Worm (Caenorhabditis elegans) whole organism, late embryonic: ENCODE results near the gene K03B8.11.
A peak's percentile ranks its signal among the peaks of the same experiment; 100 is the strongest.

Experiments
- C08G9.2 ChIP-seq: sonication (generic microtip); optimal IDR thresholded peaks from 2 replicates; lab custom pipeline; 2016; ENCODE audit warnings: mild to moderate bottlenecking, missing genetic modification characterization, moderate library complexity, missing compliant biosample characterization
- K02D7.2 ChIP-seq: sonication (generic microtip); optimal IDR thresholded peaks from 2 replicates; lab custom pipeline; 2017; ENCODE audit warnings: mild to moderate bottlenecking, missing genetic modification characterization, missing compliant biosample characterization
- K09A11.1 ChIP-seq: sonication (generic microtip); optimal IDR thresholded peaks from 2 replicates; lab custom pipeline; 2017; ENCODE audit warnings: antibody characterized with exemption, mild to moderate bottlenecking, missing genetic modification characterization, missing compliant biosample characterization; ENCODE audit not compliant: insufficient read depth
- T23F11.4 ChIP-seq: fragments of 200-800 bp; sonication (Bioruptor generic); optimal IDR thresholded peaks from 2 replicates; lab custom pipeline; 2018; ENCODE audit warnings: mild to moderate bottlenecking, missing genetic modification characterization, missing compliant biosample characterization
- ahr-1 ChIP-seq: sonication (generic microtip); optimal IDR thresholded peaks from 2 replicates; lab custom pipeline; 2016; ENCODE audit warnings: missing genetic modification characterization, missing compliant biosample characterization
- ceh-18 ChIP-seq: sonication (generic microtip); optimal IDR thresholded peaks from 2 replicates; lab custom pipeline; 2016; ENCODE audit warnings: missing genetic modification characterization, missing compliant biosample characterization
- ceh-19 ChIP-seq: fragments of 200-800 bp; sonication (Bioruptor generic); optimal IDR thresholded peaks from 2 replicates; lab custom pipeline; 2018; ENCODE audit warnings: mild to moderate bottlenecking, missing genetic modification characterization, missing compliant biosample characterization
- ceh-22 ChIP-seq: sonication (generic microtip); optimal IDR thresholded peaks from 2 replicates; lab custom pipeline; 2017; ENCODE audit warnings: missing biosample characterization, missing genetic modification characterization
- ceh-24 ChIP-seq: sonication (generic microtip); optimal IDR thresholded peaks from 2 replicates; lab custom pipeline; 2016; ENCODE audit warnings: mild to moderate bottlenecking, missing genetic modification characterization, missing compliant biosample characterization
- ceh-34 ChIP-seq: sonication (generic microtip); optimal IDR thresholded peaks from 2 replicates; lab custom pipeline; 2016; ENCODE audit warnings: mild to moderate bottlenecking, missing genetic modification characterization, missing compliant biosample characterization
- ceh-45 ChIP-seq: fragments of 200-800 bp; sonication (Bioruptor generic); IDR thresholded peaks from 2 replicates; pipeline ENCODE4 v1.3.6; 2022; ENCODE audit warnings: missing genetic modification reagents, missing genetic modification characterization, missing compliant biosample characterization
- ceh-48 ChIP-seq: sonication (generic microtip); optimal IDR thresholded peaks from 2 replicates; lab custom pipeline; 2016; ENCODE audit warnings: missing genetic modification characterization, inconsistent platforms, missing compliant biosample characterization
- che-1 ChIP-seq: sonication (generic microtip); optimal IDR thresholded peaks from 2 replicates; lab custom pipeline; 2016; ENCODE audit warnings: mild to moderate bottlenecking, missing genetic modification characterization, missing compliant biosample characterization
- fkh-6 ChIP-seq: sonication (generic microtip); optimal IDR thresholded peaks from 2 replicates; lab custom pipeline; 2016; ENCODE audit warnings: missing genetic modification characterization, missing compliant biosample characterization
- gmeb-2 ChIP-seq: sonication (generic microtip); optimal IDR thresholded peaks from 2 replicates; lab custom pipeline; 2016; ENCODE audit warnings: missing genetic modification characterization, inconsistent platforms, missing compliant biosample characterization
- hlh-15 ChIP-seq: sonication (generic microtip); optimal IDR thresholded peaks from 2 replicates; lab custom pipeline; 2016; ENCODE audit warnings: missing genetic modification characterization, missing compliant biosample characterization
- hlh-6 ChIP-seq: sonication (generic microtip); optimal IDR thresholded peaks from 2 replicates; lab custom pipeline; 2016; ENCODE audit warnings: missing genotype, missing genetic modification characterization, missing compliant biosample characterization
- lim-6 ChIP-seq: sonication (generic microtip); optimal IDR thresholded peaks from 2 replicates; lab custom pipeline; 2016; ENCODE audit warnings: missing genetic modification characterization, missing compliant biosample characterization
- mec-3 ChIP-seq: sonication (generic microtip); optimal IDR thresholded peaks from 2 replicates; lab custom pipeline; 2016; ENCODE audit warnings: borderline replicate concordance, missing genetic modification characterization, missing compliant biosample characterization
- nhr-11 ChIP-seq: fragments of 150-350 bp; optimal IDR thresholded peaks from 2 replicates; lab custom pipeline; 2014; ENCODE audit warnings: missing biosample characterization, missing genetic modification characterization
- npax-4 ChIP-seq: sonication (generic microtip); optimal IDR thresholded peaks from 2 replicates; lab custom pipeline; 2016; ENCODE audit warnings: missing genetic modification characterization, missing compliant biosample characterization
- odd-2 ChIP-seq: sonication (generic microtip); optimal IDR thresholded peaks from 2 replicates; lab custom pipeline; 2017; ENCODE audit warnings: antibody characterized with exemption, mild to moderate bottlenecking, missing genetic modification characterization, missing compliant biosample characterization
- pag-3 ChIP-seq: sonication (generic microtip); optimal IDR thresholded peaks from 2 replicates; lab custom pipeline; 2016; ENCODE audit warnings: missing compliant biosample characterization, missing genetic modification characterization, borderline replicate concordance
- pat-9 ChIP-seq: fragments of 200-800 bp; sonication (Bioruptor generic); optimal IDR thresholded peaks from 2 replicates; lab custom pipeline; 2018; ENCODE audit warnings: mild to moderate bottlenecking, missing genetic modification characterization, moderate library complexity, missing compliant biosample characterization
- pax-1 ChIP-seq: fragments of 150-350 bp; optimal IDR thresholded peaks from 2 replicates; lab custom pipeline; 2014; ENCODE audit warnings: missing biosample characterization, missing genetic modification characterization
- pha-2 ChIP-seq: sonication (generic microtip); optimal IDR thresholded peaks from 2 replicates; lab custom pipeline; 2017; ENCODE audit warnings: mild to moderate bottlenecking, missing genetic modification characterization, missing compliant biosample characterization
- pha-4 ChIP-seq: fragments of 150-350 bp; optimal IDR thresholded peaks from 2 replicates; lab custom pipeline; 2018; ENCODE audit warnings: missing biosample characterization, missing genetic modification reagents, missing genetic modification characterization
- pqm-1 ChIP-seq: sonication (generic microtip); optimal IDR thresholded peaks from 2 replicates; lab custom pipeline; 2016; ENCODE audit warnings: missing genetic modification characterization, missing compliant biosample characterization
- ref-2 ChIP-seq: sonication (generic microtip); optimal IDR thresholded peaks from 2 replicates; lab custom pipeline; 2016; ENCODE audit warnings: missing genetic modification characterization, missing compliant biosample characterization
- rnt-1 ChIP-seq: sonication (generic microtip); optimal IDR thresholded peaks from 2 replicates; lab custom pipeline; 2016; ENCODE audit warnings: missing genetic modification characterization, missing compliant biosample characterization
- syd-9 ChIP-seq: sonication (generic microtip); optimal IDR thresholded peaks from 2 replicates; lab custom pipeline; 2016; ENCODE audit warnings: mild to moderate bottlenecking, missing genetic modification characterization, moderate library complexity, missing compliant biosample characterization
- tbx-2 ChIP-seq: sonication (generic microtip); optimal IDR thresholded peaks from 2 replicates; lab custom pipeline; 2016; ENCODE audit warnings: missing genetic modification characterization, missing compliant biosample characterization
- unc-42 ChIP-seq: sonication (generic microtip); optimal IDR thresholded peaks from 2 replicates; lab custom pipeline; 2016; ENCODE audit warnings: missing genotype, missing genetic modification characterization, missing compliant biosample characterization
- ztf-16 ChIP-seq: sonication (generic microtip); optimal IDR thresholded peaks from 2 replicates; lab custom pipeline; 2017; ENCODE audit warnings: missing genetic modification characterization, missing compliant biosample characterization

Gene K03B8.11

DNA sequence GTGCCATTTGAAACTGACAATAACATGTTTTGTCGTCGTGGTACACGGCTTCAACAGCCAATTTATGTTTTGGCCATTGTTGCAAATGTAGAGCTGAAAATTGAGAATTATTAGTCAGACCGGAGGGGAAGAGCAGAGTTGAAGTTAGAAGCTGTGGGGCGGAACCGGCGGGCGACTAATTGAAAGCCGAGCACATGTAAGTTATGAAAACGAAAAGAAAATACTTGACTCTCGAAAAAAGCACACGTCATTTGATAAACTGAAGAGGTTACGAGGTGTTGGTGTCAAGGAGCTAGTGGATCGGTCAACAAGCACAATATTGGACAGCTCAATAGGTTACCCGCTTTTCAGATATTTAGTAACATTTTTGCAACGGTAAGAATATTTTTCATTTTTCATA is 24.2 kb downstream of the K03B8.11 start, which contains the start of gene dop-5:
TSS of gene dop-5 (minus strand) at position 101 of the 400 bp plus-strand sequence.
- TF ChIP-seq unc-42 (tag; lab: Kevin White, UChicago) (no peak), syd-9 (tag; lab: Kevin White, UChicago) (no peak), npax-4 (tag; lab: Kevin White, UChicago) (no peak), pat-9 (no peak), pqm-1 (tag; lab: Kevin White, UChicago) (no peak), ceh-18 (no peak), odd-2 (tag; lab: Kevin White, UChicago) (no peak), rnt-1 (no peak), ceh-34 (tag; lab: Kevin White, UChicago) (no peak), pha-4 (tag; lab: Kevin White, UChicago) (no peak), gmeb-2 (tag; lab: Kevin White, UChicago) (no peak), T23F11.4 (GFP tag; lab: Kevin White, UChicago) (no peak), hlh-15 (no peak), K09A11.1 (no peak), che-1 (no peak)

ce11 chrV:11363575-11363974 is 26.7 kb downstream of the K03B8.11 start:
- TF ChIP-seq pha-2 (tag; lab: Kevin White, UChicago), result no peak
- no peak for TF ChIP-seq ref-2 (tag; lab: Kevin White, UChicago)
- no peak for TF ChIP-seq pax-1 (tag; lab: Kevin White, UChicago)
- TF ChIP-seq tbx-2 (tag; lab: Kevin White, UChicago), result no peak
- TF ChIP-seq, all 69 proteins: peak for 0

DNA sequence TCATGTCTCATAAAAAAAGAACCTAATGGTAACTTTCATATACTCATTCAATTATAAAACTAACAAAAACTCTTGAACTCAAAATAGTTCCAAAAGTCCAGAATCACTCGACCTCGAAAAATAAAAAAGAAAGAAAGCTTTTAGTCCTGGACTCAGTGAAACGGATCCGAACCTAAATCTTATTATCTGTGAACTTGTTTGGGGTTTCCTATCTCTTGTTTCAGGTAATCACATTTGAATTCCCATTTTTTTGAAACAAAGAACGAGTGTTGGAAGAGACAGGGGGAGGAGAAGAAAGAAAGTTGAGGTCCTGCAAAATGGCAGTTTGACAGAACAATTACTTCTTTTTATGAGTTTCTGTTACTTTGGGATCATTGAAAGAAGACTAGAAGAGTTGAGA is 36.0 kb downstream of the K03B8.11 start:
- TF ChIP-seq ahr-1 (tag; lab: Kevin White, UChicago) (no peak), unc-42 (tag; lab: Kevin White, UChicago) (peak; percentile 61), gmeb-2 (tag; lab: Kevin White, UChicago) (no peak)

ce11 chrV:11352893-11353292 is 37.4 kb downstream of the K03B8.11 start, which contains the start of gene npr-25:
TSS of gene npr-25 (minus strand) at chrV:11352993.
- TF ChIP-seq ref-2 (tag; lab: Kevin White, UChicago) (no peak), ceh-18 (no peak), ceh-48 (tag; lab: Kevin White, UChicago) (no peak), C08G9.2 (no peak), pag-3 (tag; lab: Kevin White, UChicago) (no peak), K09A11.1 (no peak), ceh-24 (no peak), gmeb-2 (tag; lab: Kevin White, UChicago) (no peak), fkh-6 (no peak), K02D7.2 (tag; lab: Kevin White, UChicago) (no peak), pat-9 (no peak), ztf-16 (tag; lab: Kevin White, UChicago) (no peak), lim-6 (tag; lab: Kevin White, UChicago) (no peak), ceh-45 (no peak), mec-3 (tag; lab: Kevin White, UChicago) (no peak), ceh-19 (GFP tag; lab: Kevin White, UChicago) (no peak)

DNA sequence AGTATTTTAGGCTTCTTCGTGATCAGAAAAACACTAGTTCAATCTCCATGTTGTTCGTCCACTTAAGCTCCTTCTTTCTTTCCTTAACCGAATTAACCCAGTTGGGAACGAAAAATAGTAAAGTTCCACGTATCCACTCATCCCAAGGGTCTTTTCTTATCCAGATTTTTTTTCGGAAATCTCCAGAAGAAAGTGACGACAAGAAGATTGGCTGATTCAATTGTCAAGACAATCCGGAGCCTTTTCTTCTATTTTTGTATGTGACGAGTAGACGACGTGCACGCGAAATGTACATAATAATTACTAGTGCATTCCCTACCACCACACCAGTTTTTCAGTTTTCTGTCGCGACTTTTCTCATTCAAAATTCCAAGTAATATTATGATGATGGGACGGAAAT is 39.0 kb downstream of the K03B8.11 start:
- no peak for TF ChIP-seq hlh-6 (tag; lab: Kevin White, UChicago)
- peak; percentile 36 for TF ChIP-seq unc-42 (tag; lab: Kevin White, UChicago)
- TF ChIP-seq, all 69 proteins: peak for 1

- TF ChIP-seq ceh-22 (tag; lab: Kevin White, UChicago) (no peak), pha-2 (tag; lab: Kevin White, UChicago) (no peak), nhr-11 (tag; lab: Kevin White, UChicago) (no peak)
Measured at ce11 chrV:11346912-11347311, 43.4 kb downstream of the K03B8.11 start, which contains the start of gene grl-7. TSS of gene grl-7 (minus strand) at chrV:11347012.
